Fruit fly (Drosophila melanogaster) whole organism, wandering third instar larva: ENCODE data around the gene CG9917.

ENCODE experiments used
- Abd-B ChIP-seq: fragments of >200 bp; optimal IDR thresholded peaks from 2 replicates; lab custom pipeline; 2017; ENCODE audit warnings: missing biosample characterization, missing genetic modification characterization
- CG9705 ChIP-seq: fragments of 200-800 bp; sonication (Bioruptor generic); optimal IDR thresholded peaks from 2 replicates; lab custom pipeline; 2018; ENCODE audit warnings: missing biosample characterization, mild to moderate bottlenecking, missing genetic modification characterization
- CrebA ChIP-seq: fragments of 200-800 bp; sonication (Bioruptor generic); optimal IDR thresholded peaks from 2 replicates; lab custom pipeline; 2016; ENCODE audit warnings: missing biosample characterization, mild to moderate bottlenecking, missing genetic modification characterization, borderline replicate concordance
- Dfd ChIP-seq: fragments of >200 bp; optimal IDR thresholded peaks from 2 replicates; lab custom pipeline; 2017; ENCODE audit warnings: missing biosample characterization, missing genetic modification characterization
- Dif ChIP-seq: fragments of 200-275, 200-300 bp; sonication (Bioruptor generic); optimal IDR thresholded peaks from 2 replicates; lab custom pipeline; 2018; ENCODE audit warnings: missing biosample characterization, missing genetic modification characterization; ENCODE audit not compliant: partially characterized antibody
- GATAd ChIP-seq: sonication (Bioruptor generic); optimal IDR thresholded peaks from 2 replicates; lab custom pipeline; 2016; ENCODE audit warnings: missing biosample characterization, missing genetic modification characterization
- HLH106 ChIP-seq: fragments of 200-800 bp; optimal IDR thresholded peaks from 3 replicates; lab custom pipeline; 2019; ENCODE audit warnings: missing biosample characterization, mild to moderate bottlenecking, missing genetic modification characterization, moderate library complexity
- Hnf4 ChIP-seq: fragments of 200-800 bp; sonication (Bioruptor generic); optimal IDR thresholded peaks from 2 replicates; lab custom pipeline; 2016; ENCODE audit warnings: missing biosample characterization, mild to moderate bottlenecking, missing genetic modification characterization
- Hr78 ChIP-seq: fragments of >200 bp; optimal IDR thresholded peaks from 2 replicates; lab custom pipeline; 2017; ENCODE audit warnings: missing biosample characterization, missing genetic modification characterization
- Jra ChIP-seq: sonication (Bioruptor generic); optimal IDR thresholded peaks from 2 replicates; lab custom pipeline; 2016; ENCODE audit warnings: missing biosample characterization, missing genetic modification characterization
- Mio ChIP-seq: sonication (Bioruptor generic); optimal IDR thresholded peaks from 2 replicates; lab custom pipeline; 2016; ENCODE audit warnings: missing biosample characterization, missing genetic modification characterization
- Myc ChIP-seq: fragments of >200 bp; optimal IDR thresholded peaks from 2 replicates; lab custom pipeline; 2017
- N ChIP-seq: fragments of >200 bp; optimal IDR thresholded peaks from 2 replicates; lab custom pipeline; 2018; ENCODE audit warnings: missing biosample characterization, missing external identifiers, missing genetic modification characterization
- OdsH ChIP-seq: fragments of 200-800 bp; sonication (Bioruptor generic); optimal IDR thresholded peaks from 2 replicates; lab custom pipeline; 2016; ENCODE audit warnings: missing biosample characterization, mild to moderate bottlenecking, missing genetic modification characterization
- Rel ChIP-seq, 2 experiments: fragments of 200-800 bp; sonication (Bioruptor generic) in 1 of 2; optimal IDR thresholded peaks; 2 replicates in 1 of 2; 3 replicates in 1 of 2; lab custom pipeline; 2016 to 2019; ENCODE audit warnings: mild to moderate bottlenecking in 2 of 2, missing biosample characterization in 2 of 2, missing genetic modification characterization in 2 of 2, moderate library complexity in 1 of 2
- Sp1 ChIP-seq: fragments of 200-800 bp; sonication (Bioruptor generic); optimal IDR thresholded peaks from 3 replicates; lab custom pipeline; 2019; ENCODE audit warnings: missing biosample characterization, mild to moderate bottlenecking, missing genetic modification characterization, moderate library complexity
- Vsx2 ChIP-seq: fragments of 200-300, 225-300 bp; sonication (Bioruptor generic); optimal IDR thresholded peaks from 2 replicates; lab custom pipeline; 2018; ENCODE audit warnings: missing biosample characterization, missing genetic modification characterization; ENCODE audit not compliant: partially characterized antibody
- br ChIP-seq: fragments of 200-800 bp; sonication (Bioruptor generic); optimal IDR thresholded peaks from 2 replicates; lab custom pipeline; 2016; ENCODE audit warnings: missing biosample characterization, missing genetic modification characterization
- brk ChIP-seq: fragments of 200-800 bp; sonication (Bioruptor generic); optimal IDR thresholded peaks from 2 replicates; lab custom pipeline; 2016; ENCODE audit warnings: missing biosample characterization, mild to moderate bottlenecking, missing genetic modification characterization
- dl ChIP-seq, 2 experiments: fragments of 175-275, 200-275 bp in 1 of 2; fragments of 200-275 bp in 1 of 2; sonication (Bioruptor generic); optimal IDR thresholded peaks; lab custom pipeline; 2018; ENCODE audit warnings: mild to moderate bottlenecking in 2 of 2, missing biosample characterization in 2 of 2, missing genetic modification characterization in 2 of 2, moderate library complexity in 2 of 2; ENCODE audit not compliant: partially characterized antibody in 2 of 2, insufficient read depth in 1 of 2
- dmrt93B ChIP-seq: fragments of 200-800 bp; sonication (Bioruptor generic); optimal IDR thresholded peaks from 2 replicates; lab custom pipeline; 2018; ENCODE audit warnings: missing biosample characterization, mild to moderate bottlenecking, missing genetic modification characterization
- dsf ChIP-seq: sonication (Bioruptor generic); optimal IDR thresholded peaks from 2 replicates; lab custom pipeline; 2016; ENCODE audit warnings: missing biosample characterization, missing genetic modification characterization, borderline replicate concordance
- ey ChIP-seq: fragments of 200-800 bp; sonication (Bioruptor generic); optimal IDR thresholded peaks from 2 replicates; lab custom pipeline; 2016; ENCODE audit warnings: missing biosample characterization, missing genetic modification characterization
- foxo ChIP-seq, 2 experiments: fragments of 200-800 bp; sonication (Bioruptor generic); optimal IDR thresholded peaks; 2 replicates in 1 of 2; 3 replicates in 1 of 2; lab custom pipeline; 2016 to 2017; ENCODE audit warnings: missing biosample characterization in 2 of 2, missing genetic modification characterization in 2 of 2
- fru ChIP-seq: fragments of 200-800 bp; sonication (Bioruptor generic); optimal IDR thresholded peaks from 3 replicates; lab custom pipeline; 2016; ENCODE audit warnings: missing biosample characterization, mild to moderate bottlenecking, missing genetic modification characterization
- h ChIP-seq: fragments of 200-800 bp; sonication (Bioruptor generic); optimal IDR thresholded peaks from 3 replicates; lab custom pipeline; 2016; ENCODE audit warnings: missing biosample characterization, mild to moderate bottlenecking, missing genetic modification characterization
- jim ChIP-seq: fragments of 175-275, 200-325 bp; sonication (Bioruptor generic); optimal IDR thresholded peaks from 2 replicates; lab custom pipeline; 2016; ENCODE audit warnings: missing biosample characterization, mild to moderate bottlenecking, missing genetic modification characterization
- lola ChIP-seq: fragments of >200 bp; optimal IDR thresholded peaks from 2 replicates; lab custom pipeline; 2017; ENCODE audit warnings: missing biosample characterization, missing genetic modification characterization
- pan ChIP-seq: fragments of >200 bp; optimal IDR thresholded peaks from 2 replicates; lab custom pipeline; 2017
- psq ChIP-seq: fragments of 200-800 bp; sonication (Bioruptor generic); optimal IDR thresholded peaks from 3 replicates; lab custom pipeline; 2017; ENCODE audit warnings: missing biosample characterization, mild to moderate bottlenecking, missing genetic modification characterization, moderate library complexity
- rgr ChIP-seq: fragments of 200-800 bp; sonication (Bioruptor generic); optimal IDR thresholded peaks from 3 replicates; lab custom pipeline; 2016; ENCODE audit warnings: missing biosample characterization, mild to moderate bottlenecking, missing genetic modification characterization
- sage ChIP-seq: fragments of 200-800 bp; sonication (Bioruptor generic); optimal IDR thresholded peaks from 2 replicates; lab custom pipeline; 2016; ENCODE audit warnings: missing biosample characterization, mild to moderate bottlenecking, missing genetic modification characterization
- sv ChIP-seq: fragments of 200-800 bp; sonication (Bioruptor generic); optimal IDR thresholded peaks from 3 replicates; lab custom pipeline; 2016; ENCODE audit warnings: missing biosample characterization, missing genetic modification characterization
- tai ChIP-seq: sonication (Bioruptor generic); optimal IDR thresholded peaks from 2 replicates; lab custom pipeline; 2016; ENCODE audit warnings: missing biosample characterization, missing genetic modification characterization
- usp ChIP-seq: fragments of >200 bp; optimal IDR thresholded peaks from 2 replicates; lab custom pipeline; 2017; ENCODE audit warnings: missing biosample characterization, missing genetic modification characterization
- woc ChIP-seq: sonication (Bioruptor generic); optimal IDR thresholded peaks from 2 replicates; lab custom pipeline; 2016; ENCODE audit warnings: missing biosample characterization, mild to moderate bottlenecking, missing genetic modification characterization

CG9917 gene

DNA sequence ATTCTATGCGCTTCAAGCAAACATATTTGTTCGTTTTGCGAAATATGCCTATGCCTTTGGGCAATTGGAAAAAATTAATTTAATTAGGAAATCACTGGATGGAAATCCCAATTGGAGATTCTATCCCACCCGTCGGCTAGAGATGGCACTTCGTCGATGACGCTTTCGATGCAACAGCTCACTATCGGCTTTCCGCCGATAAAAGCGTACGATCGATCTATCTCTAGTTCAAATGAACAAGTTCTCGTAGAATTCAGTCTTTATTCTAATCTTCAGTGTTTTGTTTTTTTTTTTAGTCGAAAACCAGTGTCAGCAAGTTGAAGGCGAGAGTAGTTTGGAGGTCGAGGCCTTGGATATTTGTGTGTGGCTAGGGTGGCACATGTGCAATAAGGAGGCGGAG lies at the start of gene CG9917, which contains the start of gene CG32579:
TSS of gene CG9917 (minus strand) at position 169 of the 400 bp plus-strand sequence.
TSS of gene CG32579 (plus strand) at position 224 of the 400 bp plus-strand sequence.
- TF ChIP-seq jim (GFP tag; lab: Kevin White, UChicago) (no peak), Dfd (GFP tag; lab: Kevin White, UChicago) (no peak), Sp1 (GFP tag; lab: Kevin White, UChicago) (peak; percentile 15), Rel (GFP tag; optimal IDR thresholded peaks at IDR 0.05; lab: Kevin White, UChicago) (no peak), Rel (tag; optimal IDR thresholded peaks at IDR 0.05; lab: Kevin White, UChicago) (peak; percentile 85), Myc (lab: Kevin White, UChicago) (no peak), HLH106 (tag; lab: Kevin White, UChicago) (no peak), br (GFP tag; lab: Kevin White, UChicago) (no peak), Mio (GFP tag; lab: Kevin White, UChicago) (no peak), OdsH (GFP tag; lab: Kevin White, UChicago) (peak; percentile 4), psq (GFP tag; lab: Kevin White, UChicago) (no peak), h (GFP tag; lab: Kevin White, UChicago) (no peak), lola (GFP tag; lab: Kevin White, UChicago) (no peak), dmrt93B (GFP tag; lab: Kevin White, UChicago) (no peak)

DNA sequence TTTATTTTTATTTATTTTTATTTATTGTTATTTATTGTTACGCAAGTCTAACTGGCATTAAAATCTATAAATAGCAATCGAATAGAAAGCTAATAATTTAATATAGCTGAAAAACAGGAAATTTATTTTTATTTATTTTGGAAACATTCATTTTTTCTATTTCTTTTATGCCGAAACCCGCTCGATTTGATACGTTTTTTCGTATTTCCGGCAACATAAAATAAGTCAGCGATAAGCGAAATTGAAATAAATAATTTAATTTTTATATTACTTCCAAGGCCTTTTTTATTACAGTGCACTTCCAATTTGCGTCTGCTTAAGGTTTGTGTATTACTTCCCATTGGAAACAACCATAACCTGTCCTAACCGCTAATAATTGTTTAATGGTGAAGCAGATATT lies 48.9 kb upstream of the CG9917 start:
- no peak for TF ChIP-seq CG9705 (GFP tag; lab: Kevin White, UChicago)
- peak; percentile 19 for TF ChIP-seq sage
- peak; percentile 13 for TF ChIP-seq fru (GFP tag; lab: Kevin White, UChicago)
- peak; percentile 23 for TF ChIP-seq OdsH (GFP tag; lab: Kevin White, UChicago)

DNA sequence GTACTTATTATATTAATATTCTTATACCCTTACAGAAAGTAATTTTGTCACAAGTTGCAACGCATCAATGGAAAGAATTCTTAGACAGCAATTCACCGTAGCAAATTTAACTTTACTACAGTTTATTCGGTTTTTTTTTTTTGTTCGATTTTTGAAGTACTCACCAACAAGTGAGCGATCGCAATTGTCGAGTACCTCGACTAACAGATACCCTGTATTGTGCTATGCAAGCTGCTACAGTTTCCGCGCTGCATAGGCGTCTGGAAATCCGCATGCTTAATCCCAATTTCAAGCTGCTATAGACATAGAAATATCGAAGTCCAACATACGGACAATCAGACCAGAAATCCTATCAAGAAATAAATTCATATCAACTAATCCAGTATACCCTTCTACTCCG lies 45.6 kb upstream of the CG9917 start:
- TF ChIP-seq Hr78 (GFP tag; lab: Kevin White, UChicago) (no peak), jim (GFP tag; lab: Kevin White, UChicago) (no peak), Mio (GFP tag; lab: Kevin White, UChicago) (no peak), Hnf4 (no peak), tai (no peak), ey (GFP tag; lab: Kevin White, UChicago) (no peak), woc (GFP tag; lab: Kevin White, UChicago) (no peak), CG9705 (GFP tag; lab: Kevin White, UChicago) (no peak), foxo (GFP tag; optimal IDR thresholded peaks at IDR 0.05; lab: Kevin White, UChicago) (no peak), rgr (GFP tag; lab: Kevin White, UChicago) (no peak)
- TF ChIP-seq, all 38 proteins: peak for 0

DNA sequence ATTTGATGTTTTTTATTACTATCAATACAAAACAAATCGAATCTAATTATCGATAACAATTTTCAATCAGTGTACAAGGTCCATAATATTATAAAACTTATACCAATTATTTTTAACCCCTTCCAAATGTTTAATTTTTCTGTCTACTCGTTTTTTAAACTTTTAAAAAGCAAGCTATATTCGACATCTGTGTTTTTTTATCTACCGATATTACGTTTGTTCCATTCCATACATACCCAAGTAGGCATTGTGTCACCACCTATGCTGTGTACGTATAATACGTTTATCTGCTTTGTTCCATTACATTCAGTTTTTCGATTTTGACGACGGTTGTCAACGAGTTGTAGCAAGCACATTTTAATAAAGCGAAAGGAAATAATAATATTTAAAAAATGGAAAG lies 38.3 kb upstream of the CG9917 start, which contains the start of gene nonA:
TSS of gene nonA (plus strand) at position 264 of the 400 bp plus-strand sequence.
- TF ChIP-seq usp (GFP tag; lab: Kevin White, UChicago) (no peak), Dfd (GFP tag; lab: Kevin White, UChicago) (no peak), foxo (GFP tag; optimal IDR thresholded peaks at IDR 0.05; lab: Kevin White, UChicago) (no peak), Sp1 (GFP tag; lab: Kevin White, UChicago) (no peak), psq (GFP tag; lab: Kevin White, UChicago) (no peak), dl (GFP tag; optimal IDR thresholded peaks at IDR 0.05; lab: Kevin White, UChicago; ENCODE audit: insufficient read depth in 1 of 2, partially characterized antibody in 2 of 2) (no peak), Myc (lab: Kevin White, UChicago) (no peak), br (GFP tag; lab: Kevin White, UChicago) (no peak), Hnf4 (peak; percentile 20), Jra (GFP tag; lab: Kevin White, UChicago) (no peak), HLH106 (tag; lab: Kevin White, UChicago) (no peak), Abd-B (GFP tag; lab: Kevin White, UChicago) (no peak), N (GFP tag; lab: Kevin White, UChicago) (peak; percentile 5), Rel (GFP tag; optimal IDR thresholded peaks at IDR 0.05; lab: Kevin White, UChicago) (no peak), Rel (tag; optimal IDR thresholded peaks at IDR 0.05; lab: Kevin White, UChicago) (no peak), h (GFP tag; lab: Kevin White, UChicago) (no peak), jim (GFP tag; lab: Kevin White, UChicago) (no peak), Hr78 (GFP tag; lab: Kevin White, UChicago) (no peak), sv (no peak), lola (GFP tag; lab: Kevin White, UChicago) (no peak), sage (no peak), GATAd (no peak), Mio (GFP tag; lab: Kevin White, UChicago) (no peak), brk (GFP tag; lab: Kevin White, UChicago) (no peak), tai (no peak), rgr (GFP tag; lab: Kevin White, UChicago) (no peak), OdsH (GFP tag; lab: Kevin White, UChicago) (no peak), fru (GFP tag; lab: Kevin White, UChicago) (peak; percentile 38), pan (lab: Kevin White, UChicago) (no peak), dmrt93B (GFP tag; lab: Kevin White, UChicago) (no peak), dsf (GFP tag; lab: Kevin White, UChicago) (no peak), woc (GFP tag; lab: Kevin White, UChicago) (peak; percentile 54), Vsx2 (GFP tag; lab: Kevin White, UChicago) (no peak), Dif (no peak), CG9705 (GFP tag; lab: Kevin White, UChicago) (no peak), CrebA (GFP tag; lab: Kevin White, UChicago) (no peak), ey (GFP tag; lab: Kevin White, UChicago) (no peak)
- TF ChIP-seq, all 38 proteins: peak for 4
